Worm (Caenorhabditis elegans) whole organism, L3 larva: ENCODE results near the gene nsph-4.1.

Source experiments
- R02D3.7 ChIP-seq: fragments of 150-350 bp; optimal IDR thresholded peaks from 2 replicates; lab custom pipeline; 2014; ENCODE audit warnings: missing biosample characterization, missing genetic modification characterization
- ZK546.5 ChIP-seq: sonication (generic microtip); optimal IDR thresholded peaks from 2 replicates; lab custom pipeline; 2017; ENCODE audit warnings: missing biosample characterization, missing genetic modification characterization
- ama-1 ChIP-seq: fragments of 150-350 bp; optimal IDR thresholded peaks from 2 replicates; lab custom pipeline; 2018
- ceh-28 ChIP-seq: fragments of 150-350 bp; optimal IDR thresholded peaks from 2 replicates; lab custom pipeline; 2014; ENCODE audit warnings: missing biosample characterization, missing genetic modification reagents, missing genetic modification characterization
- ceh-82 ChIP-seq: fragments of 150-350 bp; optimal IDR thresholded peaks from 2 replicates; lab custom pipeline; 2014; ENCODE audit warnings: missing biosample characterization, missing genetic modification characterization
- daf-12 ChIP-seq: fragments of 150-350 bp; optimal IDR thresholded peaks from 2 replicates; lab custom pipeline; 2014; ENCODE audit warnings: missing biosample characterization, missing genetic modification reagents, missing genetic modification characterization
- egl-27 ChIP-seq: sonication (generic microtip); optimal IDR thresholded peaks from 4 replicates; lab custom pipeline; 2017; ENCODE audit warnings: missing biosample characterization, missing genetic modification reagents, missing genetic modification characterization
- egl-5 ChIP-seq: fragments of 150-350 bp; optimal IDR thresholded peaks from 2 replicates; lab custom pipeline; 2017; ENCODE audit warnings: missing biosample characterization, missing genetic modification reagents, missing genetic modification characterization, inconsistent platforms
- elt-1 ChIP-seq: fragments of 150-350 bp; optimal IDR thresholded peaks from 2 replicates; lab custom pipeline; 2014; ENCODE audit warnings: missing biosample characterization, missing genetic modification characterization
- elt-2 ChIP-seq: sonication (generic microtip); optimal IDR thresholded peaks from 2 replicates; lab custom pipeline; 2016; ENCODE audit warnings: missing genetic modification reagents, mild to moderate bottlenecking, missing genetic modification characterization, missing compliant biosample characterization
- elt-3 ChIP-seq, 3 experiments: fragments of 150-350 bp in 1 of 3; sonication (generic microtip) in 2 of 3; optimal IDR thresholded peaks; 2 replicates in 2 of 3; 4 replicates in 1 of 3; lab custom pipeline; 2014 to 2017; ENCODE audit warnings: missing biosample characterization in 3 of 3, missing genetic modification characterization in 3 of 3
- fkh-10 ChIP-seq: sonication (generic microtip); optimal IDR thresholded peaks from 2 replicates; lab custom pipeline; 2017; ENCODE audit warnings: missing biosample characterization, missing genetic modification reagents, missing genetic modification characterization
- fkh-2 ChIP-seq: fragments of 150-350 bp; optimal IDR thresholded peaks from 2 replicates; lab custom pipeline; 2014; ENCODE audit warnings: missing biosample characterization, missing genetic modification reagents, missing genetic modification characterization
- fos-1 ChIP-seq: fragments of 150-350 bp; optimal IDR thresholded peaks from 2 replicates; lab custom pipeline; 2014; ENCODE audit warnings: missing biosample characterization, missing genetic modification characterization
- hmg-11 ChIP-seq: sonication (generic microtip); optimal IDR thresholded peaks from 2 replicates; lab custom pipeline; 2016; ENCODE audit warnings: missing genetic modification characterization, missing compliant biosample characterization
- jun-1 ChIP-seq: fragments of 150-350 bp; optimal IDR thresholded peaks from 2 replicates; lab custom pipeline; 2014; ENCODE audit warnings: missing biosample characterization, missing genetic modification reagents, missing genetic modification characterization
- lin-15B ChIP-seq: fragments of 150-350 bp; optimal IDR thresholded peaks from 2 replicates; lab custom pipeline; 2014; ENCODE audit warnings: missing biosample characterization, missing genetic modification characterization
- lin-39 ChIP-seq: fragments of 150-350 bp; optimal IDR thresholded peaks from 2 replicates; lab custom pipeline; 2018; ENCODE audit warnings: missing biosample characterization, missing genetic modification reagents, missing genetic modification characterization
- lsy-12 ChIP-seq: sonication (generic microtip); optimal IDR thresholded peaks from 2 replicates; lab custom pipeline; 2016; ENCODE audit warnings: mild to moderate bottlenecking, missing genetic modification characterization, missing compliant biosample characterization
- mdl-1 ChIP-seq: fragments of 150-350 bp; optimal IDR thresholded peaks from 2 replicates; lab custom pipeline; 2014; ENCODE audit warnings: missing biosample characterization, missing genetic modification characterization
- nfya-1 ChIP-seq: sonication (generic microtip); optimal IDR thresholded peaks from 2 replicates; lab custom pipeline; 2017; ENCODE audit warnings: missing genetic modification characterization, mild to moderate bottlenecking, missing compliant biosample characterization, antibody characterized with exemption, moderate library complexity; ENCODE audit not compliant: insufficient read depth
- nhr-11 ChIP-seq: fragments of 150-350 bp; optimal IDR thresholded peaks from 2 replicates; lab custom pipeline; 2014; ENCODE audit warnings: missing biosample characterization, missing genetic modification characterization
- nhr-23 ChIP-seq: fragments of 150-350 bp; optimal IDR thresholded peaks from 2 replicates; lab custom pipeline; 2014; ENCODE audit warnings: missing biosample characterization, missing genetic modification reagents, missing genetic modification characterization
- nhr-237 ChIP-seq: fragments of 150-350 bp; optimal IDR thresholded peaks from 2 replicates; lab custom pipeline; 2014; ENCODE audit warnings: missing biosample characterization, missing genetic modification characterization
- nhr-25 ChIP-seq: sonication (generic microtip); optimal IDR thresholded peaks from 2 replicates; lab custom pipeline; 2017; ENCODE audit warnings: missing biosample characterization, missing genetic modification characterization
- nhr-28 ChIP-seq: fragments of 150-350 bp; optimal IDR thresholded peaks from 2 replicates; lab custom pipeline; 2014; ENCODE audit warnings: missing biosample characterization, missing genetic modification characterization
- nhr-43 ChIP-seq: sonication (generic microtip); optimal IDR thresholded peaks from 2 replicates; lab custom pipeline; 2016; ENCODE audit warnings: mild to moderate bottlenecking, missing genetic modification characterization, missing compliant biosample characterization; ENCODE audit not compliant: poor library complexity, severe bottlenecking
- nhr-67 ChIP-seq: fragments of 150-350 bp; optimal IDR thresholded peaks from 2 replicates; lab custom pipeline; 2014; ENCODE audit warnings: missing biosample characterization, missing genetic modification characterization
- nhr-76 ChIP-seq: fragments of 150-350 bp; sonication (generic microtip); optimal IDR thresholded peaks from 5 replicates; lab custom pipeline; 2014; ENCODE audit warnings: missing biosample characterization, missing genetic modification characterization
- nhr-77 ChIP-seq: fragments of 150-350 bp; optimal IDR thresholded peaks from 2 replicates; lab custom pipeline; 2014; ENCODE audit warnings: missing biosample characterization, missing genetic modification characterization
- pha-4 ChIP-seq: fragments of 150-350 bp; optimal IDR thresholded peaks from 2 replicates; lab custom pipeline; 2014; ENCODE audit warnings: missing biosample characterization, missing genetic modification reagents, missing genetic modification characterization
- pqm-1 ChIP-seq: fragments of 150-350 bp; optimal IDR thresholded peaks from 2 replicates; lab custom pipeline; 2017; ENCODE audit warnings: missing biosample characterization, missing genetic modification characterization, inconsistent platforms
- sea-2 ChIP-seq: fragments of 150-350 bp; sonication (generic microtip); optimal IDR thresholded peaks from 4 replicates; lab custom pipeline; 2014; ENCODE audit warnings: missing biosample characterization, missing genetic modification reagents, missing genetic modification characterization
- skn-1 ChIP-seq: fragments of 150-350 bp; optimal IDR thresholded peaks from 2 replicates; lab custom pipeline; 2014; ENCODE audit warnings: missing biosample characterization, missing genetic modification characterization
- snpc-4 ChIP-seq: fragments of 150-350 bp; optimal IDR thresholded peaks from 2 replicates; lab custom pipeline; 2014; ENCODE audit warnings: missing biosample characterization, missing genetic modification characterization
- unc-39 ChIP-seq: sonication (generic microtip); optimal IDR thresholded peaks from 4 replicates; lab custom pipeline; 2017; ENCODE audit warnings: missing biosample characterization, missing genetic modification characterization
- zag-1 ChIP-seq: fragments of 150-350 bp; optimal IDR thresholded peaks from 2 replicates; lab custom pipeline; 2014; ENCODE audit warnings: missing biosample characterization, missing genetic modification characterization
- ztf-4 ChIP-seq: fragments of 150-350 bp; optimal IDR thresholded peaks from 2 replicates; lab custom pipeline; 2014; ENCODE audit warnings: missing biosample characterization, missing genetic modification characterization

nsph-4.1 gene

ce11 chrIV:5206716-5207115, 19.9 kb upstream of the nsph-4.1 start:
- TF ChIP-seq nhr-11 (tag; lab: Kevin White, UChicago) (no peak), nhr-28 (tag; lab: Kevin White, UChicago) (no peak), egl-27 (tag; lab: Kevin White, UChicago) (no peak), lin-15B (no peak), egl-5 (tag; lab: Kevin White, UChicago) (no peak), unc-39 (tag; lab: Kevin White, UChicago) (no peak), zag-1 (no peak), ZK546.5 (tag; lab: Kevin White, UChicago) (no peak), elt-3 (tag; optimal IDR thresholded peaks at IDR 0.05; lab: Kevin White, UChicago) (no peak), ceh-82 (tag; lab: Kevin White, UChicago) (no peak), nhr-67 (tag; lab: Kevin White, UChicago) (no peak), nhr-237 (tag; lab: Kevin White, UChicago) (no peak), lin-39 (tag; lab: Kevin White, UChicago) (no peak), ama-1 (no peak), mdl-1 (tag; lab: Kevin White, UChicago) (no peak)

DNA sequence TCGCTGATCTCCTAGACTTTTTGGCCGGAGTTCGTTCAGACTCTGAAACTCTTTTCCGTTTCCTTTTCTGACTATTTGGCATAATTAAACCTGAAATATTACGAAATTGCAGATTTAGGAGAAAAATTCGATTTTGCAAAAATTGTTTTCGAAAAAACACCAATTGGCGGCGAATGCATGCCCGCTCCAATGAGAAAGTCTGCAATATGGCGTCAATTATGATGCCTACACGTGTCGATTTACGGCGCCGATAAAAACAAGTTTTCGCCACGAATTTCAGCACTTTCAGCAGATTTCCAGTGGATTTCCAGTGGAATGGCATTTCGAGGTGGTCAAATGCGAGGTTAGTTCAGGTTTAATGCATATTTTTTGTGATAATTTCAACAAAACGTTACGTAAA, 17.3 kb upstream of the nsph-4.1 start, which contains the start of the genes Y59E9AL.36 and nbet-1:
Gene Y59E9AL.36 (minus strand): TSS at position 92 of the 400 bp plus-strand sequence.
Gene nbet-1 (plus strand): TSS at position 112 of the 400 bp plus-strand sequence.
- TF ChIP-seq ceh-28 (tag; lab: Kevin White, UChicago) (peak; percentile 65), nhr-43 (peak; percentile 24), ama-1 (no peak), nhr-76 (no peak), lin-15B (peak; percentile 96), nfya-1 (tag; lab: Kevin White, UChicago) (peak; percentile 77), fkh-2 (tag; lab: Kevin White, UChicago) (peak; percentile 58), egl-5 (tag; lab: Kevin White, UChicago) (peak; percentile 94), nhr-77 (tag; lab: Kevin White, UChicago) (peak; percentile 63), nhr-25 (tag; lab: Kevin White, UChicago) (peak; percentile 62), pha-4 (peak; percentile 86), sea-2 (no peak), snpc-4 (tag; lab: Kevin White, UChicago) (peak; percentile 84), nhr-11 (tag; lab: Kevin White, UChicago) (peak; percentile 69), unc-39 (tag; lab: Kevin White, UChicago) (no peak), elt-3 (tag; optimal IDR thresholded peaks at IDR 0.05; lab: Kevin White, UChicago) (no peak), hmg-11 (tag; lab: Kevin White, UChicago) (peak; percentile 91), lsy-12 (tag; lab: Kevin White, UChicago) (peak; percentile 48), elt-2 (peak; percentile 46), lin-39 (tag; lab: Kevin White, UChicago) (peak; percentile 63), R02D3.7 (tag; lab: Kevin White, UChicago) (peak; percentile 97), jun-1 (tag; lab: Kevin White, UChicago) (peak; percentile 51), pqm-1 (tag; lab: Kevin White, UChicago) (peak; percentile 17)
- TF ChIP-seq, all 47 proteins: peak for 18

ce11 chrIV:5210606-5211005, 16.0 kb upstream of the nsph-4.1 start:
- TF ChIP-seq nhr-25 (tag; lab: Kevin White, UChicago) (no peak), skn-1 (tag; lab: Kevin White, UChicago) (no peak), egl-27 (tag; lab: Kevin White, UChicago) (no peak), fkh-10 (no peak), nhr-23 (tag; lab: Kevin White, UChicago) (no peak), ztf-4 (tag; lab: Kevin White, UChicago) (no peak), pha-4 (no peak), fos-1 (tag; lab: Kevin White, UChicago) (no peak), elt-1 (tag; lab: Kevin White, UChicago) (no peak), jun-1 (tag; lab: Kevin White, UChicago) (no peak), nhr-77 (tag; lab: Kevin White, UChicago) (no peak), daf-12 (tag; lab: Kevin White, UChicago) (no peak), ama-1 (no peak), hmg-11 (tag; lab: Kevin White, UChicago) (no peak), lin-39 (tag; lab: Kevin White, UChicago) (no peak), unc-39 (tag; lab: Kevin White, UChicago) (no peak), fkh-2 (tag; lab: Kevin White, UChicago) (no peak)
